Fruit fly (Drosophila melanogaster) whole organism, embryonic: Measurements from ENCODE around the gene CG7781.

Experiments
- Atf6 ChIP-seq: fragments of 200-800 bp; sonication (Bioruptor generic); IDR thresholded peaks from 2 replicates; pipeline ENCODE4 v1.3.6; 2022; ENCODE audit warnings: missing biosample characterization, missing genetic modification characterization
- CG13894 ChIP-seq: fragments of 200-800 bp; sonication (Bioruptor generic); optimal IDR thresholded peaks from 3 replicates; lab custom pipeline; 2018; ENCODE audit warnings: missing biosample characterization, mild to moderate bottlenecking, missing genetic modification characterization, moderate library complexity
- CG14860 ChIP-seq: fragments of 200-800 bp; sonication (Bioruptor generic); IDR thresholded peaks from 3 replicates; pipeline ENCODE4 v1.3.6; 2022; ENCODE audit warnings: missing biosample characterization, missing genetic modification characterization; ENCODE audit not compliant: partially characterized antibody
- CG14965 ChIP-seq: fragments of 200-800 bp; sonication (Bioruptor generic); optimal IDR thresholded peaks from 2 replicates; lab custom pipeline; 2016; ENCODE audit warnings: missing biosample characterization, missing genetic modification characterization, borderline replicate concordance
- CG15073 ChIP-seq: fragments of 200-800 bp; sonication (Bioruptor generic); optimal IDR thresholded peaks from 2 replicates; lab custom pipeline; 2016; ENCODE audit warnings: missing biosample characterization, missing genetic modification characterization
- CG1647 ChIP-seq: fragments of 200-800 bp; sonication (Bioruptor generic); optimal IDR thresholded peaks from 3 replicates; lab custom pipeline; 2016; ENCODE audit warnings: missing biosample characterization, missing genetic modification characterization
- CG16813 ChIP-seq: fragments of 200-800 bp; sonication (Bioruptor generic); IDR thresholded peaks from 3 replicates; pipeline ENCODE4 v1.3.6; 2022; ENCODE audit warnings: missing biosample characterization, missing genetic modification characterization; ENCODE audit not compliant: partially characterized antibody
- CG18262 ChIP-seq: fragments of 200-800 bp; optimal IDR thresholded peaks from 3 replicates; lab custom pipeline; 2019; ENCODE audit warnings: missing biosample characterization, mild to moderate bottlenecking, missing genetic modification characterization, moderate library complexity
- CG2875 ChIP-seq: fragments of 200-800 bp; sonication (Bioruptor generic); optimal IDR thresholded peaks from 2 replicates; lab custom pipeline; 2017; ENCODE audit warnings: missing biosample characterization, mild to moderate bottlenecking, missing genetic modification characterization, missing genetic modification reagents
- CG2889 ChIP-seq: fragments of 200-800 bp; sonication (Bioruptor generic); IDR thresholded peaks from 3 replicates; pipeline ENCODE4 v1.3.6; 2022; ENCODE audit warnings: missing biosample characterization, missing genetic modification characterization
- CG31441 ChIP-seq: fragments of 200-800 bp; sonication (Bioruptor generic); IDR thresholded peaks from 2 replicates; pipeline ENCODE4 v1.3.6; 2022; ENCODE audit warnings: missing biosample characterization, missing genetic modification characterization
- CG32772 ChIP-seq: fragments of 200-800 bp; sonication (Bioruptor generic); IDR thresholded peaks from 2 replicates; pipeline ENCODE4 v1.3.6; 2022; ENCODE audit warnings: missing biosample characterization, missing genetic modification characterization
- CG3726 ChIP-seq: fragments of 200-800 bp; sonication (Bioruptor generic); IDR thresholded peaks from 3 replicates; pipeline ENCODE4, ENCODE4 v1.3.6; 2022; ENCODE audit warnings: missing biosample characterization, missing genetic modification characterization
- CG4424 ChIP-seq: fragments of 200-800 bp; sonication (Bioruptor generic); optimal IDR thresholded peaks from 3 replicates; lab custom pipeline; 2016; ENCODE audit warnings: missing biosample characterization, missing genetic modification characterization
- CG7839 ChIP-seq: fragments of 200-800 bp; sonication (Bioruptor generic); optimal IDR thresholded peaks from 3 replicates; lab custom pipeline; 2018; ENCODE audit warnings: missing biosample characterization, mild to moderate bottlenecking, missing genetic modification characterization, moderate library complexity
- CG9609 ChIP-seq: fragments of 200-800 bp; sonication (Bioruptor generic); optimal IDR thresholded peaks from 3 replicates; lab custom pipeline; 2016; ENCODE audit warnings: missing biosample characterization, missing genetic modification characterization
- CrebB ChIP-seq: fragments of 200-800 bp; sonication (Bioruptor generic); optimal IDR thresholded peaks from 3 replicates; lab custom pipeline; 2018; ENCODE audit warnings: missing biosample characterization, mild to moderate bottlenecking, missing genetic modification characterization
- Dad ChIP-seq: fragments of 200-800 bp; sonication (Bioruptor generic); optimal IDR thresholded peaks from 3 replicates; lab custom pipeline; 2016; ENCODE audit warnings: missing biosample characterization, missing genetic modification characterization
- Dek ChIP-seq: fragments of 200-800 bp; sonication (Bioruptor generic); optimal IDR thresholded peaks from 3 replicates; lab custom pipeline; 2019; ENCODE audit warnings: missing biosample characterization, mild to moderate bottlenecking, missing genetic modification characterization, moderate library complexity
- Dp ChIP-seq: fragments of 200-800 bp; sonication (Bioruptor generic); optimal IDR thresholded peaks from 2 replicates; lab custom pipeline; 2018; ENCODE audit warnings: missing biosample characterization, mild to moderate bottlenecking, missing genetic modification characterization, moderate library complexity
- Fer3 ChIP-seq: fragments of 200-800 bp; sonication (Bioruptor generic); optimal IDR thresholded peaks from 2 replicates; lab custom pipeline; 2018; ENCODE audit warnings: missing biosample characterization, mild to moderate bottlenecking, missing genetic modification characterization, moderate library complexity
- HLH3B ChIP-seq: fragments of 200-800 bp; sonication (Bioruptor generic); IDR thresholded peaks from 2 replicates; pipeline ENCODE4 v1.3.6; 2022; ENCODE audit warnings: missing biosample characterization, missing genetic modification characterization
- Jarid2 ChIP-seq: fragments of 200-800 bp; sonication (Bioruptor generic); optimal IDR thresholded peaks from 3 replicates; lab custom pipeline; 2017; ENCODE audit warnings: mild to moderate bottlenecking, missing biosample characterization, missing genetic modification reagents, missing genetic modification characterization
- Mad ChIP-seq: fragments of 200-800 bp; sonication (Bioruptor generic); optimal IDR thresholded peaks from 2 replicates; lab custom pipeline; 2016; ENCODE audit warnings: missing biosample characterization, missing genetic modification characterization
- Nf-YC ChIP-seq: fragments of 200-800 bp; optimal IDR thresholded peaks from 3 replicates; lab custom pipeline; 2019; ENCODE audit warnings: missing biosample characterization, mild to moderate bottlenecking, missing genetic modification characterization, moderate library complexity
- Sry-β ChIP-seq: fragments of 200-800 bp; sonication (Bioruptor generic); optimal IDR thresholded peaks from 2 replicates; lab custom pipeline; 2018; ENCODE audit warnings: missing biosample characterization, mild to moderate bottlenecking, missing genetic modification characterization, moderate library complexity
- Trl ChIP-seq, 3 experiments: fragments of >200 bp in 2 of 3; fragments of 200-800 bp in 1 of 3; sonication (Bioruptor generic) in 1 of 3; optimal IDR thresholded peaks; 2 replicates in 1 of 3; 3 replicates in 2 of 3; lab custom pipeline; 2016 to 2017; ENCODE audit warnings: missing biosample characterization in 1 of 3, missing genetic modification characterization in 1 of 3
- bigmax ChIP-seq: fragments of 200-800 bp; sonication (Bioruptor generic); optimal IDR thresholded peaks from 2 replicates; lab custom pipeline; 2018; ENCODE audit warnings: missing biosample characterization, mild to moderate bottlenecking, missing genetic modification characterization
- croc ChIP-seq: fragments of 200-800 bp; sonication (Bioruptor generic); conservative IDR thresholded peaks from 3 replicates; pipeline ENCODE4 v1.3.6; 2022; ENCODE audit warnings: missing biosample characterization, missing genetic modification characterization
- dati ChIP-seq: fragments of 200-800 bp; sonication (Bioruptor generic); IDR thresholded peaks from 2 replicates; pipeline ENCODE4 v1.3.6; 2022; ENCODE audit warnings: missing biosample characterization, missing genetic modification characterization
- dpn ChIP-seq, 2 experiments: fragments of 200-800 bp; sonication (Bioruptor generic); optimal IDR thresholded peaks; 3 replicates each; lab custom pipeline; 2016; ENCODE audit warnings: missing biosample characterization in 2 of 2, missing genetic modification characterization in 2 of 2
- ewg ChIP-seq: fragments of 200-800 bp; sonication (Bioruptor generic); optimal IDR thresholded peaks from 3 replicates; lab custom pipeline; 2017; ENCODE audit warnings: mild to moderate bottlenecking, missing biosample characterization, missing genetic modification reagents, missing genetic modification characterization
- eyg ChIP-seq: fragments of 200-800 bp; sonication (Bioruptor generic); optimal IDR thresholded peaks from 3 replicates; lab custom pipeline; 2016; ENCODE audit warnings: missing biosample characterization, missing genetic modification characterization
- grau ChIP-seq: fragments of 200-800 bp; optimal IDR thresholded peaks from 3 replicates; lab custom pipeline; 2019; ENCODE audit warnings: missing biosample characterization, mild to moderate bottlenecking, missing genetic modification characterization, moderate library complexity
- gro ChIP-seq: fragments of 200-800 bp; sonication (Bioruptor generic); optimal IDR thresholded peaks from 2 replicates; lab custom pipeline; 2016; ENCODE audit warnings: missing biosample characterization, missing genetic modification characterization
- gsb-n ChIP-seq: fragments of 200-800 bp; sonication (Bioruptor generic); optimal IDR thresholded peaks from 3 replicates; lab custom pipeline; 2018; ENCODE audit warnings: missing biosample characterization, mild to moderate bottlenecking, missing genetic modification characterization
- hkb ChIP-seq, 2 experiments: fragments of 200-800 bp in 1 of 2; fragments of >200 bp in 1 of 2; sonication (Bioruptor generic) in 1 of 2; IDR thresholded peaks in 1 of 2; optimal IDR thresholded peaks in 1 of 2; 2 replicates each; pipeline versions ENCODE4 v1.3.6 to Lab custom; 2017 to 2022; ENCODE audit warnings: missing biosample characterization in 1 of 2, missing genetic modification characterization in 1 of 2
- lmd ChIP-seq: fragments of 200-800 bp; sonication (Bioruptor generic); IDR thresholded peaks from 2 replicates; pipeline ENCODE4 v1.3.6; 2022; ENCODE audit warnings: missing biosample characterization, missing genetic modification characterization
- maf-S ChIP-seq: fragments of 200-800 bp; sonication (Bioruptor generic); optimal IDR thresholded peaks from 2 replicates; lab custom pipeline; 2016; ENCODE audit warnings: missing biosample characterization, missing genetic modification characterization
- nau ChIP-seq: fragments of 200-800 bp; sonication (Bioruptor generic); optimal IDR thresholded peaks from 3 replicates; lab custom pipeline; 2017; ENCODE audit warnings: missing biosample characterization, mild to moderate bottlenecking, missing genetic modification characterization, missing genetic modification reagents
- org-1 ChIP-seq: fragments of 200-800 bp; sonication (Bioruptor generic); optimal IDR thresholded peaks from 2 replicates; lab custom pipeline; 2017; ENCODE audit warnings: missing biosample characterization, missing genetic modification characterization
- pita ChIP-seq: fragments of 200-800 bp; sonication (Bioruptor generic); optimal IDR thresholded peaks from 2 replicates; lab custom pipeline; 2017; ENCODE audit warnings: missing biosample characterization, mild to moderate bottlenecking, missing genetic modification characterization
- pum ChIP-seq: fragments of 200-800 bp; sonication (Bioruptor generic); optimal IDR thresholded peaks from 2 replicates; lab custom pipeline; 2016; ENCODE audit warnings: missing biosample characterization, missing genetic modification characterization
- ranshi ChIP-seq: fragments of 200-800 bp; sonication (Bioruptor generic); IDR thresholded peaks from 2 replicates; pipeline ENCODE4 v1.3.6; 2022; ENCODE audit warnings: missing biosample characterization, missing genetic modification characterization
- schlank ChIP-seq: fragments of 200-800 bp; sonication (Bioruptor generic); optimal IDR thresholded peaks from 2 replicates; lab custom pipeline; 2018; ENCODE audit warnings: missing biosample characterization, mild to moderate bottlenecking, missing genetic modification characterization
- sna ChIP-seq: fragments of 200-800 bp; sonication (Bioruptor generic); IDR thresholded peaks from 2 replicates; pipeline ENCODE4 v1.3.6; 2022; ENCODE audit warnings: missing biosample characterization, missing genetic modification characterization; ENCODE audit not compliant: partially characterized antibody
- tap ChIP-seq: fragments of 200-800 bp; optimal IDR thresholded peaks from 3 replicates; lab custom pipeline; 2019; ENCODE audit warnings: missing biosample characterization, mild to moderate bottlenecking, missing genetic modification characterization, moderate library complexity
- trh ChIP-seq: fragments of 200-800 bp; sonication (Bioruptor generic); optimal IDR thresholded peaks from 2 replicates; lab custom pipeline; 2016; ENCODE audit warnings: missing biosample characterization, missing genetic modification characterization

Gene CG7781

dm6 chr2L:8319858-8320525, 5.2 kb downstream of the CG7781 start, which contains the start of the genes mtsh and strat (continued):
- TF ChIP-seq lmd (GFP tag; lab: Robert Waterston, UW) (no peak), Sry-β (GFP tag; lab: Kevin White, UChicago) (no peak), Mad (GFP tag; lab: Kevin White, UChicago) (peak; percentile 45), schlank (tag; lab: Kevin White, UChicago) (peak; percentile 38), CG14965 (no peak), eyg (GFP tag; lab: Kevin White, UChicago) (peak; percentile 49), croc (GFP tag; lab: Robert Waterston, UW) (no peak; the same call in 2 of the 3 replicates), CG14860 (GFP tag; lab: Robert Waterston, UW) (peak; percentile 61; the same call in 2 of the 3 replicates), CG31441 (GFP tag; lab: Robert Waterston, UW) (no peak; the same call in none of the 2 replicates), Dad (GFP tag; lab: Kevin White, UChicago) (peak; percentile 75), CG2875 (GFP tag; lab: Kevin White, UChicago) (peak; percentile 6), CG3726 (GFP tag; lab: Robert Waterston, UW) (no peak), Dek (peak; percentile 13), dati (GFP tag; lab: Robert Waterston, UW) (0 out of 2 replicates have a peak, but pooled peaks have one; percentile 14), CG7839 (tag; lab: Kevin White, UChicago) (no peak), trh (GFP tag; lab: Kevin White, UChicago) (no peak), CG2889 (GFP tag; lab: Robert Waterston, UW) (no peak), tap (tag; lab: Kevin White, UChicago) (peak; percentile 21), CG4424 (peak; percentile 47), CG1647 (peak; percentile 18), pum (no peak), grau (no peak), Trl (optimal IDR thresholded peaks at IDR 0.05; lab: Kevin White, UChicago) (no peak), Trl (GFP tag; optimal IDR thresholded peaks at IDR 0.05; lab: Kevin White, UChicago) (peak; percentile 49), CrebB (peak; percentile 73), dpn (GFP tag; optimal IDR thresholded peaks at IDR 0.05; lab: Kevin White, UChicago) (peak; percentile 38 to 51), CG15073 (GFP tag; lab: Kevin White, UChicago) (no peak), CG16813 (GFP tag; lab: Robert Waterston, UW) (peak; percentile 51; the same call in 2 of the 3 replicates), CG9609 (GFP tag; lab: Kevin White, UChicago) (no peak), hkb (optimal IDR thresholded peaks at IDR 0.05; lab: Kevin White, UChicago) (no peak), hkb (GFP tag; IDR thresholded peaks at IDR 0.05; lab: Robert Waterston, UW) (peak; percentile 37), Nf-YC (tag; lab: Kevin White, UChicago) (no peak), ranshi (GFP tag; lab: Robert Waterston, UW) (peak; percentile 48; the same call in 1 of the 2 replicates), Jarid2 (GFP tag; lab: Kevin White, UChicago) (no peak), gro (peak; percentile 83), HLH3B (GFP tag; lab: Robert Waterston, UW) (peak; percentile 41; the same call in 1 of the 2 replicates), maf-S (GFP tag; lab: Kevin White, UChicago) (peak; percentile 57), CG13894 (tag; lab: Kevin White, UChicago) (no peak), Fer3 (tag; lab: Kevin White, UChicago) (peak; percentile 73), CG32772 (GFP tag; lab: Robert Waterston, UW) (no peak; the same call in 1 of the 2 replicates), Atf6 (GFP tag; lab: Robert Waterston, UW) (peak; percentile 57; the same call in 1 of the 2 replicates), gsb-n (tag; lab: Kevin White, UChicago) (peak; percentile 23), ewg (GFP tag; lab: Kevin White, UChicago) (peak; percentile 7), pita (GFP tag; lab: Kevin White, UChicago) (no peak), sna (GFP tag; lab: Robert Waterston, UW) (no peak; the same call in none of the 2 replicates), CG18262 (tag; lab: Kevin White, UChicago) (peak; percentile 60), nau (GFP tag; lab: Kevin White, UChicago) (no peak), Dp (peak; percentile 85), bigmax (peak; percentile 7), org-1 (GFP tag; lab: Kevin White, UChicago) (peak; percentile 8)
